Worm (Caenorhabditis elegans) whole organism, L1 larva: ENCODE measurements around the gene nhr-87.

ENCODE experiments used
- C16A3.4 ChIP-seq: fragments of 150-350 bp; optimal IDR thresholded peaks from 2 replicates; lab custom pipeline; 2014; ENCODE audit warnings: missing biosample characterization, missing genetic modification characterization
- aha-1 ChIP-seq: fragments of 150-350 bp; optimal IDR thresholded peaks from 2 replicates; lab custom pipeline; 2014; ENCODE audit warnings: missing biosample characterization, missing genetic modification characterization
- alr-1 ChIP-seq: fragments of 200-800 bp; sonication (Bioruptor generic); optimal IDR thresholded peaks from 2 replicates; lab custom pipeline; 2018; ENCODE audit warnings: borderline replicate concordance, mild to moderate bottlenecking, missing genetic modification characterization, missing compliant biosample characterization
- aly-2 ChIP-seq: fragments of 150-350 bp; optimal IDR thresholded peaks from 2 replicates; lab custom pipeline; 2014; ENCODE audit warnings: missing biosample characterization, missing genetic modification characterization
- ama-1 ChIP-seq: fragments of 150-350 bp; optimal IDR thresholded peaks from 2 replicates; lab custom pipeline; 2014
- blmp-1 ChIP-seq: fragments of 150-350 bp; optimal IDR thresholded peaks from 2 replicates; lab custom pipeline; 2014; ENCODE audit warnings: missing biosample characterization, missing genetic modification characterization
- ceh-63 ChIP-seq: fragments of 200-800 bp; sonication (Bioruptor generic); optimal IDR thresholded peaks from 2 replicates; lab custom pipeline; 2018; ENCODE audit warnings: mild to moderate bottlenecking, missing genetic modification characterization, missing compliant biosample characterization
- ceh-8 ChIP-seq: fragments of 200-800 bp; sonication (Bioruptor generic); optimal IDR thresholded peaks from 2 replicates; lab custom pipeline; 2018; ENCODE audit warnings: mild to moderate bottlenecking, missing genetic modification characterization, moderate library complexity, missing compliant biosample characterization
- ces-1 ChIP-seq: fragments of 150-350 bp; optimal IDR thresholded peaks from 2 replicates; lab custom pipeline; 2014; ENCODE audit warnings: missing biosample characterization, missing genetic modification reagents, missing genetic modification characterization
- dpl-1 ChIP-seq, 3 experiments: fragments of 150-350 bp in 2 of 3; sonication (generic microtip) in 1 of 3; optimal IDR thresholded peaks; 2 replicates each; lab custom pipeline; 2014 to 2017; ENCODE audit warnings: missing biosample characterization in 3 of 3, missing genetic modification characterization in 3 of 3, missing genetic modification reagents in 3 of 3
- dsc-1 ChIP-seq: sonication (generic microtip); optimal IDR thresholded peaks from 2 replicates; lab custom pipeline; 2016; ENCODE audit warnings: mild to moderate bottlenecking, missing genetic modification characterization, missing compliant biosample characterization
- efl-1 ChIP-seq, 4 experiments: fragments of 150-350 bp; optimal IDR thresholded peaks in 3 of 4; peaks in 1 of 4; 1 replicate in 1 of 4; 2 replicates in 3 of 4; lab custom pipeline; 2014; ENCODE audit warnings: missing biosample characterization in 2 of 4, missing genetic modification characterization in 2 of 4, missing genetic modification reagents in 2 of 4
- egl-13 ChIP-seq: sonication (generic microtip); optimal IDR thresholded peaks from 2 replicates; lab custom pipeline; 2016; ENCODE audit warnings: missing genotype, missing genetic modification reagents, missing genetic modification characterization, missing compliant biosample characterization
- elt-2 ChIP-seq: sonication (generic microtip); optimal IDR thresholded peaks from 2 replicates; lab custom pipeline; 2016; ENCODE audit warnings: missing genetic modification characterization, mild to moderate bottlenecking, inconsistent platforms, missing compliant biosample characterization, missing genetic modification reagents
- elt-3 ChIP-seq, 6 experiments: fragments of 150-350 bp in 1 of 6; sonication (generic microtip); optimal IDR thresholded peaks; 2 replicates each; lab custom pipeline; 2017 to 2018; ENCODE audit warnings: missing biosample characterization in 6 of 6, missing genetic modification characterization in 6 of 6, inconsistent platforms in 1 of 6
- ets-5 ChIP-seq: fragments of 200-800 bp; sonication (Bioruptor generic); IDR thresholded peaks from 2 replicates; pipeline ENCODE4 v1.3.6; 2022; ENCODE audit warnings: missing genetic modification characterization, missing compliant biosample characterization
- fkh-8 ChIP-seq: sonication (generic microtip); optimal IDR thresholded peaks from 2 replicates; lab custom pipeline; 2016; ENCODE audit warnings: mild to moderate bottlenecking, missing genetic modification characterization, missing compliant biosample characterization
- grh-1 ChIP-seq: fragments of 200-800 bp; sonication (Bioruptor generic); IDR thresholded peaks from 2 replicates; pipeline ENCODE4 v1.3.6; 2022; ENCODE audit warnings: missing genetic modification reagents, missing genetic modification characterization, missing compliant biosample characterization
- hlh-4 ChIP-seq: sonication (generic microtip); optimal IDR thresholded peaks from 2 replicates; lab custom pipeline; 2016; ENCODE audit warnings: mild to moderate bottlenecking, missing genetic modification characterization, missing compliant biosample characterization
- irx-1 ChIP-seq: sonication (generic microtip); optimal IDR thresholded peaks from 2 replicates; lab custom pipeline; 2016; ENCODE audit warnings: missing genetic modification characterization, missing compliant biosample characterization
- lin-13 ChIP-seq: fragments of 150-350 bp; optimal IDR thresholded peaks from 2 replicates; lab custom pipeline; 2014; ENCODE audit warnings: missing biosample characterization, missing genetic modification reagents, missing genetic modification characterization
- lin-14 ChIP-seq: fragments of 200-800 bp; sonication (Bioruptor generic); optimal IDR thresholded peaks from 2 replicates; lab custom pipeline; 2018; ENCODE audit warnings: mild to moderate bottlenecking, missing genetic modification characterization, moderate library complexity, missing compliant biosample characterization
- lin-35 ChIP-seq, 2 experiments: fragments of 150-350 bp; optimal IDR thresholded peaks; 2 replicates each; lab custom pipeline; 2014; ENCODE audit warnings: missing biosample characterization in 2 of 2, missing genetic modification characterization in 2 of 2, missing genetic modification reagents in 2 of 2
- lin-39 ChIP-seq: fragments of 150-350 bp; optimal IDR thresholded peaks from 2 replicates; lab custom pipeline; 2014; ENCODE audit warnings: missing biosample characterization, missing genetic modification reagents, missing genetic modification characterization
- lir-3 ChIP-seq: sonication (generic microtip); optimal IDR thresholded peaks from 2 replicates; lab custom pipeline; 2016; ENCODE audit warnings: mild to moderate bottlenecking, missing genetic modification characterization, moderate library complexity, missing compliant biosample characterization; ENCODE audit not compliant: poor library complexity
- mab-9 ChIP-seq: fragments of 200-800 bp; sonication (Bioruptor generic); IDR thresholded peaks from 2 replicates; pipeline ENCODE4 v1.3.6; 2022; ENCODE audit warnings: missing genetic modification reagents, missing genetic modification characterization, missing compliant biosample characterization
- mdl-1 ChIP-seq, 2 experiments: fragments of 150-350 bp; optimal IDR thresholded peaks; 2 replicates each; lab custom pipeline; 2014 to 2017; ENCODE audit warnings: missing biosample characterization in 2 of 2, missing genetic modification characterization in 2 of 2, inconsistent platforms in 1 of 2
- mef-2 ChIP-seq: fragments of 150-350 bp; optimal IDR thresholded peaks from 2 replicates; lab custom pipeline; 2014; ENCODE audit warnings: missing biosample characterization, missing genetic modification characterization
- mep-1 ChIP-seq: fragments of 150-350 bp; optimal IDR thresholded peaks from 2 replicates; lab custom pipeline; 2014; ENCODE audit warnings: missing biosample characterization, missing genetic modification characterization
- nhr-19 ChIP-seq: fragments of 200-800 bp; sonication (Bioruptor generic); conservative IDR thresholded peaks from 2 replicates; pipeline ENCODE4 v1.3.6; 2022; ENCODE audit warnings: missing genetic modification characterization, missing compliant biosample characterization
- nhr-20 ChIP-seq: sonication (generic microtip); optimal IDR thresholded peaks from 2 replicates; lab custom pipeline; 2016; ENCODE audit warnings: mild to moderate bottlenecking, missing genetic modification characterization, missing compliant biosample characterization
- nhr-237 ChIP-seq: fragments of 150-350 bp; optimal IDR thresholded peaks from 2 replicates; lab custom pipeline; 2014; ENCODE audit warnings: missing biosample characterization, missing genetic modification characterization
- nhr-71 ChIP-seq: sonication (generic microtip); optimal IDR thresholded peaks from 2 replicates; lab custom pipeline; 2016; ENCODE audit warnings: mild to moderate bottlenecking, missing genetic modification characterization, moderate library complexity, missing compliant biosample characterization
- nhr-77 ChIP-seq: fragments of 150-350 bp; optimal IDR thresholded peaks from 2 replicates; lab custom pipeline; 2014; ENCODE audit warnings: missing biosample characterization, missing genetic modification characterization
- nhr-85 ChIP-seq: sonication (generic microtip); peaks from one replicate; lab custom pipeline; 2016; ENCODE audit warnings: missing genetic modification characterization, inconsistent platforms, missing compliant biosample characterization
- nhr-90 ChIP-seq: sonication (generic microtip); optimal IDR thresholded peaks from 2 replicates; lab custom pipeline; 2016; ENCODE audit warnings: mild to moderate bottlenecking, missing genetic modification characterization, missing compliant biosample characterization; ENCODE audit not compliant: poor library complexity
- pag-3 ChIP-seq: sonication (generic microtip); optimal IDR thresholded peaks from 2 replicates; lab custom pipeline; 2017; ENCODE audit warnings: missing genetic modification characterization, mild to moderate bottlenecking, missing compliant biosample characterization, antibody characterized with exemption, borderline replicate concordance; ENCODE audit not compliant: insufficient read depth
- pax-3 ChIP-seq: fragments of 200-800 bp; sonication (Bioruptor generic); optimal IDR thresholded peaks from 2 replicates; lab custom pipeline; 2018; ENCODE audit warnings: mild to moderate bottlenecking, missing genetic modification characterization, moderate library complexity, missing compliant biosample characterization
- pqm-1 ChIP-seq: sonication (generic microtip); optimal IDR thresholded peaks from 3 replicates; lab custom pipeline; 2017; ENCODE audit warnings: missing biosample characterization, missing genetic modification characterization
- rnt-1 ChIP-seq: sonication (generic microtip); optimal IDR thresholded peaks from 2 replicates; lab custom pipeline; 2016; ENCODE audit warnings: mild to moderate bottlenecking, missing genetic modification characterization, moderate library complexity, missing compliant biosample characterization
- skn-1 ChIP-seq: fragments of 150-350 bp; optimal IDR thresholded peaks from 2 replicates; lab custom pipeline; 2014; ENCODE audit warnings: missing biosample characterization, missing genetic modification characterization
- snu-23 ChIP-seq: sonication (generic microtip); optimal IDR thresholded peaks from 2 replicates; lab custom pipeline; 2016; ENCODE audit warnings: missing genetic modification characterization, missing compliant biosample characterization
- sup-37 ChIP-seq: fragments of 200-800 bp; sonication (Bioruptor generic); optimal IDR thresholded peaks from 2 replicates; lab custom pipeline; 2018; ENCODE audit warnings: mild to moderate bottlenecking, missing genetic modification characterization, missing compliant biosample characterization
- swsn-7 ChIP-seq: sonication (generic microtip); optimal IDR thresholded peaks from 2 replicates; lab custom pipeline; 2016; ENCODE audit warnings: missing genetic modification characterization, missing compliant biosample characterization
- tbx-2 ChIP-seq: sonication (generic microtip); optimal IDR thresholded peaks from 2 replicates; lab custom pipeline; 2016; ENCODE audit warnings: missing genetic modification characterization, missing compliant biosample characterization
- unc-130 ChIP-seq: fragments of 150-350 bp; optimal IDR thresholded peaks from 2 replicates; lab custom pipeline; 2017; ENCODE audit warnings: missing biosample characterization, missing genetic modification characterization, inconsistent platforms
- unc-30 ChIP-seq: sonication (generic microtip); optimal IDR thresholded peaks from 2 replicates; lab custom pipeline; 2017; ENCODE audit warnings: missing biosample characterization, missing genetic modification characterization
- vab-15 ChIP-seq: sonication (generic microtip); optimal IDR thresholded peaks from 2 replicates; lab custom pipeline; 2017; ENCODE audit warnings: missing genotype, mild to moderate bottlenecking, missing genetic modification characterization, missing compliant biosample characterization
- xbp-1 ChIP-seq: sonication (generic microtip); optimal IDR thresholded peaks from 2 replicates; lab custom pipeline; 2016; ENCODE audit warnings: missing genetic modification characterization, missing compliant biosample characterization
- zip-4 ChIP-seq: fragments of 200-800 bp; sonication (Bioruptor generic); optimal IDR thresholded peaks from 2 replicates; lab custom pipeline; 2018; ENCODE audit warnings: mild to moderate bottlenecking, missing genetic modification characterization, moderate library complexity, missing compliant biosample characterization
- ztf-11 ChIP-seq, 2 experiments: sonication (generic microtip); optimal IDR thresholded peaks; 2 replicates each; lab custom pipeline; 2016 to 2017; ENCODE audit warnings: missing genetic modification characterization in 2 of 2, missing biosample characterization in 1 of 2, missing compliant biosample characterization in 1 of 2
- ztf-4 ChIP-seq: fragments of 150-350 bp; optimal IDR thresholded peaks from 2 replicates; lab custom pipeline; 2014; ENCODE audit warnings: missing biosample characterization, missing genetic modification characterization

The nhr-87 gene

ce11 chrIV:1623712-1624111, at the start of gene nhr-87:
nhr-87 (plus strand) TSS chrIV:1624029.
- TF ChIP-seq hlh-4 (tag; lab: Kevin White, UChicago) = no peak
- peak; percentile 64 for TF ChIP-seq irx-1 (tag; lab: Kevin White, UChicago)
- peak; percentile 98 for TF ChIP-seq nhr-85 (tag; lab: Kevin White, UChicago)
- TF ChIP-seq rnt-1 (tag; lab: Kevin White, UChicago) = peak; percentile 87
- no peak for TF ChIP-seq ztf-11 (tag; optimal IDR thresholded peaks at IDR 0.05; lab: Kevin White, UChicago)
- no peak for TF ChIP-seq aha-1 (tag; lab: Kevin White, UChicago)
- TF ChIP-seq ets-5 (GFP tag; lab: Robert Waterston, UW) = no peak
- peak; percentile 55 for TF ChIP-seq swsn-7 (tag; lab: Kevin White, UChicago)
- TF ChIP-seq unc-30 = no peak
- TF ChIP-seq lin-39 (tag; lab: Kevin White, UChicago) = peak; percentile 89
- no peak for TF ChIP-seq aly-2 (tag; lab: Kevin White, UChicago)
- peak; percentile 81 for TF ChIP-seq snu-23
- peak; percentile 38 for TF ChIP-seq xbp-1
- TF ChIP-seq egl-13 = no peak
- no peak for TF ChIP-seq ama-1 (lab: Kevin White, UChicago)
- peak; percentile 52 for TF ChIP-seq lir-3 (tag; lab: Kevin White, UChicago)
- no peak for TF ChIP-seq nhr-77 (tag; lab: Kevin White, UChicago)
- peak in 2 of 3 experiments; percentile 23 to 33 for TF ChIP-seq dpl-1 (GFP tag; optimal IDR thresholded peaks at IDR 0.05; lab: Kevin White, UChicago)
- TF ChIP-seq alr-1 (tag; lab: Kevin White, UChicago) = no peak
- TF ChIP-seq tbx-2 (tag; lab: Kevin White, UChicago) = peak; percentile 58
- TF ChIP-seq mef-2 = no peak
- TF ChIP-seq lin-13 (GFP tag; lab: Kevin White, UChicago) = peak; percentile 10
- peak; percentile 88 for TF ChIP-seq vab-15
- TF ChIP-seq nhr-71 (tag; lab: Kevin White, UChicago) = peak; percentile 89
- TF ChIP-seq lin-14 (GFP tag; lab: Kevin White, UChicago) = peak; percentile 92
- peak; percentile 36 for TF ChIP-seq blmp-1 (tag; lab: Kevin White, UChicago)
- TF ChIP-seq mab-9 (GFP tag; lab: Robert Waterston, UW) = no peak
- no peak for TF ChIP-seq ces-1 (GFP tag; lab: Kevin White, UChicago)
- TF ChIP-seq efl-1 (optimal IDR thresholded peaks at IDR 0.05; lab: Kevin White, UChicago) = peak; percentile 18 to 44
- peak; percentile 21 to 83 for TF ChIP-seq efl-1 (GFP tag; optimal IDR thresholded peaks at IDR 0.05 in 1 of 2; lab: Kevin White, UChicago)
- TF ChIP-seq sup-37 (GFP tag; lab: Kevin White, UChicago) = no peak
- TF ChIP-seq nhr-90 (tag; lab: Kevin White, UChicago) = peak; percentile 51
- TF ChIP-seq elt-2 (tag; lab: Kevin White, UChicago) = no peak
- peak in 2 of 6 experiments; percentile 17 to 28 for TF ChIP-seq elt-3 (tag; optimal IDR thresholded peaks at IDR 0.05; lab: Kevin White, UChicago)
- TF ChIP-seq pag-3 (tag; lab: Kevin White, UChicago) = peak; percentile 87
- no peak for TF ChIP-seq pqm-1 (tag; lab: Kevin White, UChicago)
- peak; percentile 82 for TF ChIP-seq mep-1
- peak; percentile 78 for TF ChIP-seq grh-1 (GFP tag; lab: Robert Waterston, UW)
- TF ChIP-seq dsc-1 (tag; lab: Kevin White, UChicago) = peak; percentile 56
- TF ChIP-seq pax-3 (tag; lab: Kevin White, UChicago) = no peak
- no peak for TF ChIP-seq zip-4 (GFP tag; lab: Kevin White, UChicago)
- peak; percentile 24 for TF ChIP-seq C16A3.4
- TF ChIP-seq lin-35 (GFP tag; optimal IDR thresholded peaks at IDR 0.05; lab: Kevin White, UChicago) = peak; percentile 36 to 68
- no peak for TF ChIP-seq nhr-237 (tag; lab: Kevin White, UChicago)
- no peak for TF ChIP-seq ceh-8
- no peak for TF ChIP-seq fkh-8
- TF ChIP-seq nhr-19 = peak; percentile 81
- TF ChIP-seq ceh-63 (GFP tag; lab: Kevin White, UChicago) = no peak
- TF ChIP-seq ztf-4 (tag; lab: Kevin White, UChicago) = no peak
- TF ChIP-seq skn-1 (tag; lab: Kevin White, UChicago) = no peak
- TF ChIP-seq mdl-1 (tag; optimal IDR thresholded peaks at IDR 0.05; lab: Kevin White, UChicago) = peak in 1 of 2 experiments; percentile 66
- TF ChIP-seq nhr-20 = peak; percentile 84
- peak; percentile 59 for TF ChIP-seq unc-130 (tag; lab: Kevin White, UChicago)
